Fruit fly (Drosophila melanogaster) whole organism, embryonic: Measurements from ENCODE around the gene morgue.

Source experiments
- Blimp-1 ChIP-seq: fragments of 200-800 bp; sonication (Bioruptor generic); optimal IDR thresholded peaks from 3 replicates; lab custom pipeline; 2018; ENCODE audit warnings: missing biosample characterization, missing genetic modification characterization, mild to moderate bottlenecking, moderate library complexity, missing genetic modification reagents
- CG10274 ChIP-seq: fragments of 200-800 bp; sonication (Bioruptor generic); optimal IDR thresholded peaks from 3 replicates; lab custom pipeline; 2017; ENCODE audit warnings: missing biosample characterization, mild to moderate bottlenecking, missing genetic modification characterization
- CG10462 ChIP-seq: fragments of 200-800 bp; sonication (Bioruptor generic); optimal IDR thresholded peaks from 2 replicates; lab custom pipeline; 2016; ENCODE audit warnings: missing biosample characterization, missing genetic modification characterization
- CG14965 ChIP-seq: fragments of 200-800 bp; sonication (Bioruptor generic); optimal IDR thresholded peaks from 2 replicates; lab custom pipeline; 2016; ENCODE audit warnings: missing biosample characterization, missing genetic modification characterization, borderline replicate concordance
- CG15696 ChIP-seq: fragments of 200-800 bp; sonication (Bioruptor generic); optimal IDR thresholded peaks from 2 replicates; lab custom pipeline; 2019; ENCODE audit warnings: missing biosample characterization, mild to moderate bottlenecking, missing genetic modification characterization, moderate library complexity
- CG33213 ChIP-seq: fragments of 200-800 bp; sonication (Bioruptor generic); optimal IDR thresholded peaks from 3 replicates; lab custom pipeline; 2016; ENCODE audit warnings: missing biosample characterization, missing genetic modification characterization
- CG3407 ChIP-seq: fragments of 200-800 bp; sonication (Bioruptor generic); optimal IDR thresholded peaks from 2 replicates; lab custom pipeline; 2018; ENCODE audit warnings: missing biosample characterization, mild to moderate bottlenecking, missing genetic modification characterization
- CG3847 ChIP-seq: fragments of 200-800 bp; sonication (Bioruptor generic); IDR thresholded peaks from 2 replicates; pipeline ENCODE4 v1.3.6; 2022; ENCODE audit warnings: missing biosample characterization, missing genetic modification characterization
- CG4282 ChIP-seq: fragments of 200-800 bp; sonication (Bioruptor generic); optimal IDR thresholded peaks from 2 replicates; lab custom pipeline; 2016; ENCODE audit warnings: missing biosample characterization, missing genetic modification characterization
- CG6175 ChIP-seq: fragments of 200-800 bp; sonication (Bioruptor generic); IDR thresholded peaks from 3 replicates; pipeline ENCODE4 v1.3.6; 2022; ENCODE audit warnings: missing biosample characterization, missing genetic modification characterization
- CG6654 ChIP-seq: fragments of 200-800 bp; sonication (Bioruptor generic); optimal IDR thresholded peaks from 2 replicates; lab custom pipeline; 2017; ENCODE audit warnings: missing biosample characterization, mild to moderate bottlenecking, missing genetic modification characterization
- CG6689 ChIP-seq: fragments of 200-800 bp; sonication (Bioruptor generic); IDR thresholded peaks from 2 replicates; pipeline ENCODE4 v1.3.6; 2022; ENCODE audit warnings: missing biosample characterization, missing genetic modification characterization
- CG6765 ChIP-seq: fragments of 200-800 bp; sonication (Bioruptor generic); optimal IDR thresholded peaks from 3 replicates; lab custom pipeline; 2017; ENCODE audit warnings: missing biosample characterization, mild to moderate bottlenecking, missing genetic modification characterization
- CG7839 ChIP-seq: fragments of 200-800 bp; sonication (Bioruptor generic); optimal IDR thresholded peaks from 3 replicates; lab custom pipeline; 2018; ENCODE audit warnings: missing biosample characterization, mild to moderate bottlenecking, missing genetic modification characterization, moderate library complexity
- CG7963 ChIP-seq: fragments of 200-800 bp; sonication (Bioruptor generic); IDR thresholded peaks from 3 replicates; pipeline ENCODE4 v1.3.6; 2022; ENCODE audit warnings: missing biosample characterization, missing genetic modification characterization; ENCODE audit not compliant: partially characterized antibody
- CG8944 ChIP-seq: fragments of 200-800 bp; sonication (Bioruptor generic); optimal IDR thresholded peaks from 3 replicates; lab custom pipeline; 2016; ENCODE audit warnings: missing biosample characterization, missing genetic modification characterization
- Camta ChIP-seq: fragments of 200-800 bp; sonication (Bioruptor generic); optimal IDR thresholded peaks from 2 replicates; lab custom pipeline; 2016; ENCODE audit warnings: missing biosample characterization, missing genetic modification characterization
- CrebB ChIP-seq: fragments of 200-800 bp; sonication (Bioruptor generic); optimal IDR thresholded peaks from 3 replicates; lab custom pipeline; 2018; ENCODE audit warnings: missing biosample characterization, mild to moderate bottlenecking, missing genetic modification characterization
- Dref ChIP-seq: fragments of 200-800 bp; sonication (Bioruptor generic); IDR thresholded peaks from 2 replicates; pipeline ENCODE4 v1.3.6; 2022; ENCODE audit warnings: missing biosample characterization, missing genetic modification characterization
- Hand ChIP-seq: fragments of 200-800 bp; sonication (Bioruptor generic); optimal IDR thresholded peaks from 2 replicates; lab custom pipeline; 2017; ENCODE audit warnings: mild to moderate bottlenecking, missing biosample characterization, missing genetic modification reagents, missing genetic modification characterization
- Hr39 ChIP-seq: fragments of >200 bp; optimal IDR thresholded peaks from 2 replicates; lab custom pipeline; 2017
- Hr78 ChIP-seq, 2 experiments: fragments of 200-800 bp in 1 of 2; fragments of >200 bp in 1 of 2; sonication (Bioruptor generic) in 1 of 2; optimal IDR thresholded peaks; 2 replicates each; lab custom pipeline; 2017 to 2019; ENCODE audit warnings: missing biosample characterization in 2 of 2, missing genetic modification characterization in 2 of 2, mild to moderate bottlenecking in 1 of 2, moderate library complexity in 1 of 2
- Lhr ChIP-seq: fragments of 200-800 bp; sonication (Bioruptor generic); optimal IDR thresholded peaks from 3 replicates; lab custom pipeline; 2017; ENCODE audit warnings: mild to moderate bottlenecking, missing biosample characterization, missing genetic modification reagents, missing genetic modification characterization
- Nf-YB ChIP-seq: fragments of 200-800 bp; sonication (Bioruptor generic); optimal IDR thresholded peaks from 3 replicates; lab custom pipeline; 2019; ENCODE audit warnings: missing biosample characterization, mild to moderate bottlenecking, missing genetic modification characterization, moderate library complexity
- Sry-δ ChIP-seq: fragments of 200-800 bp; sonication (Bioruptor generic); optimal IDR thresholded peaks from 2 replicates; lab custom pipeline; 2016; ENCODE audit warnings: missing biosample characterization, missing genetic modification characterization
- ab ChIP-seq: fragments of 200-800 bp; sonication (Bioruptor generic); optimal IDR thresholded peaks from 2 replicates; lab custom pipeline; 2016; ENCODE audit warnings: missing biosample characterization, missing genetic modification characterization
- ara ChIP-seq: fragments of 200-800 bp; sonication (Bioruptor generic); IDR thresholded peaks from 2 replicates; pipeline ENCODE4 v1.3.6; 2022; ENCODE audit warnings: missing biosample characterization, missing genetic modification characterization
- ato ChIP-seq: fragments of 200-800 bp; sonication (Bioruptor generic); IDR thresholded peaks from 2 replicates; pipeline ENCODE4 v1.3.6; 2022; ENCODE audit warnings: missing biosample characterization, missing genetic modification characterization; ENCODE audit not compliant: partially characterized antibody
- bab2 ChIP-seq: fragments of 200-800 bp; sonication (Bioruptor generic); optimal IDR thresholded peaks from 2 replicates; lab custom pipeline; 2016; ENCODE audit warnings: missing biosample characterization, missing genetic modification characterization
- bigmax ChIP-seq: fragments of 200-800 bp; sonication (Bioruptor generic); optimal IDR thresholded peaks from 2 replicates; lab custom pipeline; 2018; ENCODE audit warnings: missing biosample characterization, mild to moderate bottlenecking, missing genetic modification characterization
- caup ChIP-seq: fragments of 200-800 bp; sonication (Bioruptor generic); optimal IDR thresholded peaks from 3 replicates; lab custom pipeline; 2017; ENCODE audit warnings: missing biosample characterization, mild to moderate bottlenecking, missing genetic modification characterization, moderate library complexity; ENCODE audit not compliant: severe bottlenecking
- crc ChIP-seq: fragments of 200-800 bp; sonication (Bioruptor generic); optimal IDR thresholded peaks from 2 replicates; lab custom pipeline; 2016; ENCODE audit warnings: missing biosample characterization, missing genetic modification characterization
- cwo ChIP-seq: fragments of 200-800 bp; sonication (Bioruptor generic); optimal IDR thresholded peaks from 3 replicates; lab custom pipeline; 2017; ENCODE audit warnings: missing biosample characterization, missing genetic modification characterization, mild to moderate bottlenecking, moderate library complexity, missing genetic modification reagents
- disco-r ChIP-seq: fragments of 200-800 bp; sonication (Bioruptor generic); optimal IDR thresholded peaks from 2 replicates; lab custom pipeline; 2016; ENCODE audit warnings: missing biosample characterization, missing genetic modification characterization
- dmrt11E ChIP-seq: fragments of 200-800 bp; sonication (Bioruptor generic); optimal IDR thresholded peaks from 3 replicates; lab custom pipeline; 2018; ENCODE audit warnings: missing biosample characterization, mild to moderate bottlenecking, missing genetic modification characterization, moderate library complexity
- ems ChIP-seq: fragments of 200-800 bp; sonication (Bioruptor generic); optimal IDR thresholded peaks from 3 replicates; lab custom pipeline; 2016; ENCODE audit warnings: missing biosample characterization, missing genetic modification characterization
- ewg ChIP-seq: fragments of 200-800 bp; sonication (Bioruptor generic); optimal IDR thresholded peaks from 3 replicates; lab custom pipeline; 2017; ENCODE audit warnings: mild to moderate bottlenecking, missing biosample characterization, missing genetic modification reagents, missing genetic modification characterization
- fd3F ChIP-seq: fragments of 200-800 bp; sonication (Bioruptor generic); optimal IDR thresholded peaks from 2 replicates; lab custom pipeline; 2018; ENCODE audit warnings: missing biosample characterization, mild to moderate bottlenecking, missing genetic modification characterization, moderate library complexity
- ftz-f1 ChIP-seq: fragments of 200-800 bp; sonication (Bioruptor generic); optimal IDR thresholded peaks from 2 replicates; lab custom pipeline; 2016; ENCODE audit warnings: missing biosample characterization, missing genetic modification characterization
- gcm ChIP-seq: fragments of 200-800 bp; sonication (Bioruptor generic); optimal IDR thresholded peaks from 2 replicates; lab custom pipeline; 2019; ENCODE audit warnings: missing biosample characterization, mild to moderate bottlenecking, missing genetic modification characterization, moderate library complexity
- grn ChIP-seq: fragments of 200-800 bp; sonication (Bioruptor generic); optimal IDR thresholded peaks from 3 replicates; lab custom pipeline; 2017; ENCODE audit warnings: missing biosample characterization, missing genetic modification characterization
- hbn ChIP-seq: fragments of 200-800 bp; sonication (Bioruptor generic); IDR thresholded peaks from 2 replicates; pipeline ENCODE4 v1.3.6; 2022; ENCODE audit warnings: missing biosample characterization, missing genetic modification characterization; ENCODE audit not compliant: partially characterized antibody
- ind ChIP-seq: fragments of 200-800 bp; sonication (Bioruptor generic); optimal IDR thresholded peaks from 3 replicates; lab custom pipeline; 2016; ENCODE audit warnings: missing biosample characterization, missing genetic modification characterization
- inv ChIP-seq: fragments of 200-800 bp; sonication (Bioruptor generic); IDR thresholded peaks from 2 replicates; pipeline ENCODE4 v1.3.6; 2022; ENCODE audit warnings: missing biosample characterization, missing genetic modification characterization; ENCODE audit not compliant: partially characterized antibody
- oc ChIP-seq: fragments of 200-800 bp; sonication (Bioruptor generic); optimal IDR thresholded peaks from 2 replicates; lab custom pipeline; 2018; ENCODE audit warnings: missing biosample characterization, mild to moderate bottlenecking, missing genetic modification characterization, moderate library complexity
- pnt ChIP-seq: fragments of 200-800 bp; sonication (Bioruptor generic); optimal IDR thresholded peaks from 3 replicates; lab custom pipeline; 2016; ENCODE audit warnings: missing biosample characterization, missing genetic modification characterization
- schlank ChIP-seq: fragments of 200-800 bp; sonication (Bioruptor generic); optimal IDR thresholded peaks from 2 replicates; lab custom pipeline; 2018; ENCODE audit warnings: missing biosample characterization, mild to moderate bottlenecking, missing genetic modification characterization
- sens-2 ChIP-seq: fragments of 200-800 bp; sonication (Bioruptor generic); IDR thresholded peaks from 2 replicates; pipeline ENCODE4 v1.3.6; 2022; ENCODE audit warnings: missing biosample characterization, missing genetic modification characterization
- sisA ChIP-seq: fragments of 200-800 bp; sonication (Bioruptor generic); IDR thresholded peaks from 2 replicates; pipeline ENCODE4 v1.3.6; 2022; ENCODE audit warnings: missing biosample characterization, missing genetic modification characterization
- tna ChIP-seq: fragments of 200-800 bp; sonication (Bioruptor generic); IDR thresholded peaks from 2 replicates; pipeline ENCODE4 v1.3.6; 2022; ENCODE audit warnings: missing biosample characterization, missing genetic modification characterization; ENCODE audit not compliant: partially characterized antibody
- zf30C ChIP-seq: fragments of 200-800 bp; sonication (Bioruptor generic); optimal IDR thresholded peaks from 3 replicates; lab custom pipeline; 2018; ENCODE audit warnings: missing biosample characterization, mild to moderate bottlenecking, missing genetic modification characterization

Gene morgue

DNA sequence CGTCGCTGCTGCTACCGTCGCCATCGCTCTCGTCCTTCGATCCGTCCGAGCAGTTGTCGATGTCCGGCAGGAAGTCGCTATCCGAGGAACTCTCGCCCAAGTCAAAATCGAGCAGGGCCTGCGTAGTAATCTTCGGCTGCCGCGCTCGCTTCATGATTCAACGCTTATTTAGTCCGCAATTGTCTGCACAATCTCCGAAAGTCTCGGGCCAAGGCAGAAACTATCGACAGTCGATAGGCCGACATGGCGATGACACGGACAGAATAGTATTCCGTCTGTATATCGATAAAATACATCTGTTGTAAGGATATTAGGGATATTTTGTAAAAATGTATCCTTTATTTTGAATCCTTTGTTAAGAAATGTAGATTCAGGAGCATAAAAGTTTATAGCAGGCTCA lies 8.3 kb upstream of the morgue start, which contains the start of gene CG15439 (continued):
- TF ChIP-seq ara (GFP tag; lab: Robert Waterston, UW), result no peak
- no peak for TF ChIP-seq gcm
- no peak for TF ChIP-seq CG3847 (GFP tag; lab: Robert Waterston, UW)
- no peak for TF ChIP-seq CG6689 (GFP tag; lab: Robert Waterston, UW)
- TF ChIP-seq Sry-δ (GFP tag; lab: Kevin White, UChicago), result peak; percentile 43
- no peak for TF ChIP-seq fd3F
- no peak for TF ChIP-seq CG33213 (GFP tag; lab: Kevin White, UChicago)
- TF ChIP-seq Hr39 (lab: Kevin White, UChicago), result no peak
- TF ChIP-seq oc (tag; lab: Kevin White, UChicago), result no peak
- TF ChIP-seq hbn (GFP tag; lab: Robert Waterston, UW), result peak; percentile 62; the same call in 1 of the 2 replicates
- TF ChIP-seq CG7839 (tag; lab: Kevin White, UChicago), result no peak
- TF ChIP-seq CG6654 (GFP tag; lab: Kevin White, UChicago), result no peak
- TF ChIP-seq caup (GFP tag; lab: Kevin White, UChicago), result no peak
- TF ChIP-seq ato (GFP tag; lab: Robert Waterston, UW), result peak; percentile 89
- no peak for TF ChIP-seq Hand (GFP tag; lab: Kevin White, UChicago)
- no peak for TF ChIP-seq Camta (GFP tag; lab: Kevin White, UChicago)
- TF ChIP-seq CG6765, result no peak
- no peak for TF ChIP-seq bab2 (GFP tag; lab: Kevin White, UChicago)
- TF ChIP-seq CG7963 (GFP tag; lab: Robert Waterston, UW), result peak; percentile 55; the same call in 2 of the 3 replicates
- no peak for TF ChIP-seq cwo
- no peak for TF ChIP-seq CG14965 (GFP tag; lab: Kevin White, UChicago)
- no peak for TF ChIP-seq ab (GFP tag; lab: Kevin White, UChicago)
- TF ChIP-seq dmrt11E (tag; lab: Kevin White, UChicago), result no peak
- no peak for TF ChIP-seq ems (GFP tag; lab: Kevin White, UChicago)
- no peak for TF ChIP-seq Blimp-1 (GFP tag; lab: Kevin White, UChicago)
- no peak for TF ChIP-seq CG15696 (tag; lab: Kevin White, UChicago)
- no peak for TF ChIP-seq ind
- TF ChIP-seq CrebB (tag; lab: Kevin White, UChicago), result no peak
- no peak for TF ChIP-seq Nf-YB (GFP tag; lab: Kevin White, UChicago)
- no peak for TF ChIP-seq CG8944 (GFP tag; lab: Kevin White, UChicago)
- no peak for TF ChIP-seq Lhr (GFP tag; lab: Kevin White, UChicago)
- no peak for TF ChIP-seq sisA (GFP tag; lab: Robert Waterston, UW)
- TF ChIP-seq CG3407 (GFP tag; lab: Kevin White, UChicago), result no peak
- TF ChIP-seq CG10274 (GFP tag; lab: Kevin White, UChicago), result no peak
- TF ChIP-seq grn (GFP tag; lab: Kevin White, UChicago), result no peak
- TF ChIP-seq bigmax (GFP tag; lab: Kevin White, UChicago), result no peak
- peak; percentile 52 for TF ChIP-seq inv
- TF ChIP-seq CG4282 (GFP tag; lab: Kevin White, UChicago), result no peak
- no peak for TF ChIP-seq crc (GFP tag; lab: Kevin White, UChicago)
- no peak for TF ChIP-seq schlank (tag; lab: Kevin White, UChicago)
- no peak for TF ChIP-seq sens-2 (GFP tag; lab: Robert Waterston, UW)
- TF ChIP-seq CG10462 (GFP tag; lab: Kevin White, UChicago), result no peak
- no peak for TF ChIP-seq pnt (GFP tag; lab: Kevin White, UChicago)
- TF ChIP-seq disco-r (GFP tag; lab: Kevin White, UChicago), result no peak
- TF ChIP-seq ftz-f1, result no peak
- peak; percentile 77 for TF ChIP-seq Dref (GFP tag; lab: Robert Waterston, UW)
- peak; percentile 83 for TF ChIP-seq tna (GFP tag; lab: Robert Waterston, UW)
- no peak for TF ChIP-seq ewg (GFP tag; lab: Kevin White, UChicago)
- no peak for TF ChIP-seq zf30C (GFP tag; lab: Kevin White, UChicago)
- TF ChIP-seq Hr78 (GFP tag; optimal IDR thresholded peaks at IDR 0.05; lab: Kevin White, UChicago), result no peak
- TF ChIP-seq CG6175 (GFP tag; lab: Robert Waterston, UW), result no peak
